Worm (Caenorhabditis elegans) whole organism, L3 larva: ENCODE measurements around the gene T22F3.12.

Experiments used
- elt-2 ChIP-seq: sonication (generic microtip); optimal IDR thresholded peaks from 2 replicates; lab custom pipeline; 2016; ENCODE audit warnings: missing genetic modification reagents, mild to moderate bottlenecking, missing genetic modification characterization, missing compliant biosample characterization
- fos-1 ChIP-seq: fragments of 150-350 bp; optimal IDR thresholded peaks from 2 replicates; lab custom pipeline; 2014; ENCODE audit warnings: missing biosample characterization, missing genetic modification characterization
- hmg-11 ChIP-seq: sonication (generic microtip); optimal IDR thresholded peaks from 2 replicates; lab custom pipeline; 2016; ENCODE audit warnings: missing genetic modification characterization, missing compliant biosample characterization
- nhr-11 ChIP-seq: fragments of 150-350 bp; optimal IDR thresholded peaks from 2 replicates; lab custom pipeline; 2014; ENCODE audit warnings: missing biosample characterization, missing genetic modification characterization
- nhr-25 ChIP-seq: sonication (generic microtip); optimal IDR thresholded peaks from 2 replicates; lab custom pipeline; 2017; ENCODE audit warnings: missing biosample characterization, missing genetic modification characterization
- snpc-4 ChIP-seq: fragments of 150-350 bp; optimal IDR thresholded peaks from 2 replicates; lab custom pipeline; 2014; ENCODE audit warnings: missing biosample characterization, missing genetic modification characterization
- unc-39 ChIP-seq: sonication (generic microtip); optimal IDR thresholded peaks from 4 replicates; lab custom pipeline; 2017; ENCODE audit warnings: missing biosample characterization, missing genetic modification characterization
- unc-62 ChIP-seq: fragments of 150-350 bp; sonication (generic microtip); optimal IDR thresholded peaks from 4 replicates; lab custom pipeline; 2014; ENCODE audit warnings: missing biosample characterization, missing genetic modification reagents, missing genetic modification characterization
- ztf-11 ChIP-seq: fragments of 150-350 bp; optimal IDR thresholded peaks from 2 replicates; lab custom pipeline; 2014; ENCODE audit warnings: missing biosample characterization, missing genetic modification characterization

DNA sequence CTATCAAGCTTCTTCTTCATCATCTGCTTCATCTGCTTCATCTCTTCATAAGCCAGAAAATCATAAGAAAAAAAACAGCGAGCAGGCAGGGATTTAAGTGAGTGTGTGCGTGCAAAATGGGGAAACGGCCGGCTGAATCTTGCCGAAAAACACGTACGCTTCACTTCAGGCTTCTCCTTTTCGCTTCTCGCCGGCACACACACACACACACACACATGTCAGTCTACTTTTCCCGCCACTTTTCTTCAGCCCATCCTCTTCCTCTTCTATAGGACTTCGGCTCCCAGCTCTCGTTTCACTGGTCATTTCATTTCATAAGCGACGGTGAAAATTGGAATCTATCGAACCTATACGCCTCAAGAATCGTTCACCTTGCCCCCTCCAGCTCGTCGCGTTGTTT, 12.8 kb downstream of the T22F3.12 start:
- no peak for TF ChIP-seq ztf-11 (tag; lab: Kevin White, UChicago)
- no peak for TF ChIP-seq nhr-11
- no peak for TF ChIP-seq elt-2 (tag; lab: Kevin White, UChicago)
- TF ChIP-seq nhr-25 (tag; lab: Kevin White, UChicago): no peak
- TF ChIP-seq snpc-4 (tag; lab: Kevin White, UChicago): no peak
- TF ChIP-seq unc-62 (GFP tag; lab: Kevin White, UChicago): no peak
- TF ChIP-seq fos-1 (tag; lab: Kevin White, UChicago): no peak
- TF ChIP-seq unc-39 (tag; lab: Kevin White, UChicago): no peak
- no peak for TF ChIP-seq hmg-11
